Fruit fly (Drosophila melanogaster) whole organism, embryonic: ENCODE data around the gene CG46412.

Source experiments
- Atf-2 ChIP-seq: fragments of 200-800 bp; sonication (Bioruptor generic); optimal IDR thresholded peaks from 2 replicates; lab custom pipeline; 2016; ENCODE audit warnings: missing biosample characterization, missing genetic modification characterization
- Awh ChIP-seq: fragments of 200-800 bp; sonication (Bioruptor generic); IDR thresholded peaks from 2 replicates; pipeline ENCODE4, ENCODE4 v1.3.6; 2022; ENCODE audit warnings: missing biosample characterization, missing genetic modification characterization
- C15 ChIP-seq: fragments of 200-800 bp; sonication (Bioruptor generic); IDR thresholded peaks from 3 replicates; pipeline ENCODE4 v1.3.6; 2022; ENCODE audit warnings: missing biosample characterization, missing genetic modification characterization
- CG10267 ChIP-seq: fragments of 200-800 bp; sonication (Bioruptor generic); optimal IDR thresholded peaks from 2 replicates; lab custom pipeline; 2018; ENCODE audit warnings: missing biosample characterization, mild to moderate bottlenecking, missing genetic modification characterization, moderate library complexity
- CG11085 ChIP-seq: fragments of 200-800 bp; sonication (Bioruptor generic); IDR thresholded peaks from 2 replicates; pipeline ENCODE4 v1.3.6; 2022; ENCODE audit warnings: missing biosample characterization, missing genetic modification characterization
- CG11723 ChIP-seq: fragments of 200-800 bp; sonication (Bioruptor generic); optimal IDR thresholded peaks from 2 replicates; lab custom pipeline; 2017; ENCODE audit warnings: missing biosample characterization, mild to moderate bottlenecking, missing genetic modification characterization
- CG12071 ChIP-seq: fragments of 200-800 bp; sonication (Bioruptor generic); optimal IDR thresholded peaks from 3 replicates; lab custom pipeline; 2018; ENCODE audit warnings: missing biosample characterization, mild to moderate bottlenecking, missing genetic modification characterization
- CG12155 ChIP-seq: fragments of 200-800 bp; sonication (Bioruptor generic); optimal IDR thresholded peaks from 3 replicates; lab custom pipeline; 2016; ENCODE audit warnings: missing biosample characterization, missing genetic modification characterization
- CG12391 ChIP-seq: fragments of 200-800 bp; sonication (Bioruptor generic); optimal IDR thresholded peaks from 3 replicates; lab custom pipeline; 2018; ENCODE audit warnings: missing biosample characterization, mild to moderate bottlenecking, missing genetic modification characterization, moderate library complexity
- CG12769 ChIP-seq: fragments of 200-800 bp; sonication (Bioruptor generic); optimal IDR thresholded peaks from 2 replicates; lab custom pipeline; 2019; ENCODE audit warnings: missing biosample characterization, mild to moderate bottlenecking, missing genetic modification characterization, moderate library complexity
- CG13287 ChIP-seq: fragments of 200-800 bp; sonication (Bioruptor generic); IDR thresholded peaks from 2 replicates; pipeline ENCODE4 v1.3.6; 2022; ENCODE audit warnings: missing biosample characterization, missing genetic modification characterization; ENCODE audit not compliant: partially characterized antibody
- CG13894 ChIP-seq: fragments of 200-800 bp; sonication (Bioruptor generic); optimal IDR thresholded peaks from 3 replicates; lab custom pipeline; 2018; ENCODE audit warnings: missing biosample characterization, mild to moderate bottlenecking, missing genetic modification characterization, moderate library complexity
- CG17385 ChIP-seq: fragments of 200-800 bp; sonication (Bioruptor generic); optimal IDR thresholded peaks from 3 replicates; lab custom pipeline; 2018; ENCODE audit warnings: missing biosample characterization, mild to moderate bottlenecking, missing genetic modification characterization
- CG18476 ChIP-seq: fragments of 200-800 bp; sonication (Bioruptor generic); optimal IDR thresholded peaks from 2 replicates; lab custom pipeline; 2016; ENCODE audit warnings: missing biosample characterization, mild to moderate bottlenecking, missing genetic modification characterization
- CG18599 ChIP-seq: fragments of 200-800 bp; sonication (Bioruptor generic); optimal IDR thresholded peaks from 3 replicates; lab custom pipeline; 2017; ENCODE audit warnings: missing biosample characterization, missing genetic modification characterization, mild to moderate bottlenecking, moderate library complexity, missing genetic modification reagents
- CG2889 ChIP-seq: fragments of 200-800 bp; sonication (Bioruptor generic); IDR thresholded peaks from 3 replicates; pipeline ENCODE4 v1.3.6; 2022; ENCODE audit warnings: missing biosample characterization, missing genetic modification characterization
- CG34422 ChIP-seq: fragments of 200-800 bp; sonication (Bioruptor generic); IDR thresholded peaks from 3 replicates; pipeline ENCODE4 v1.3.6; 2022; ENCODE audit warnings: missing biosample characterization, missing genetic modification characterization
- CG3838 ChIP-seq: fragments of 200-800 bp; sonication (Bioruptor generic); optimal IDR thresholded peaks from 3 replicates; lab custom pipeline; 2016; ENCODE audit warnings: missing biosample characterization, missing genetic modification characterization
- CG4360 ChIP-seq: fragments of 200-800 bp; sonication (Bioruptor generic); IDR thresholded peaks from 2 replicates; pipeline ENCODE4 v1.3.6; 2022; ENCODE audit warnings: missing biosample characterization, missing genetic modification characterization
- CG6175 ChIP-seq: fragments of 200-800 bp; sonication (Bioruptor generic); IDR thresholded peaks from 3 replicates; pipeline ENCODE4 v1.3.6; 2022; ENCODE audit warnings: missing biosample characterization, missing genetic modification characterization
- CG7556 ChIP-seq: fragments of 200-800 bp; sonication (Bioruptor generic); optimal IDR thresholded peaks from 2 replicates; lab custom pipeline; 2017; ENCODE audit warnings: missing biosample characterization, mild to moderate bottlenecking, missing genetic modification characterization
- CG7745 ChIP-seq: fragments of 200-800 bp; sonication (Bioruptor generic); optimal IDR thresholded peaks from 2 replicates; lab custom pipeline; 2018; ENCODE audit warnings: missing biosample characterization, mild to moderate bottlenecking, missing genetic modification characterization, moderate library complexity
- CG7839 ChIP-seq: fragments of 200-800 bp; sonication (Bioruptor generic); optimal IDR thresholded peaks from 3 replicates; lab custom pipeline; 2018; ENCODE audit warnings: missing biosample characterization, mild to moderate bottlenecking, missing genetic modification characterization, moderate library complexity
- CG8290 ChIP-seq, 3 experiments: fragments of 200-800 bp; sonication (Bioruptor generic); optimal IDR thresholded peaks; 2 replicates each; lab custom pipeline; 2016 to 2019; ENCODE audit warnings: missing biosample characterization in 3 of 3, missing genetic modification characterization in 3 of 3, mild to moderate bottlenecking in 2 of 3, moderate library complexity in 1 of 3
- CG9215 ChIP-seq: fragments of 200-800 bp; sonication (Bioruptor generic); IDR thresholded peaks from 2 replicates; pipeline ENCODE4 v1.3.6; 2022; ENCODE audit warnings: missing biosample characterization, missing genetic modification characterization
- CG9609 ChIP-seq: fragments of 200-800 bp; sonication (Bioruptor generic); optimal IDR thresholded peaks from 3 replicates; lab custom pipeline; 2016; ENCODE audit warnings: missing biosample characterization, missing genetic modification characterization
- CG9932 ChIP-seq: fragments of 200-800 bp; sonication (Bioruptor generic); IDR thresholded peaks from 2 replicates; pipeline ENCODE4 v1.3.6; 2022; ENCODE audit warnings: missing biosample characterization, missing genetic modification characterization
- Camta ChIP-seq: fragments of 200-800 bp; sonication (Bioruptor generic); optimal IDR thresholded peaks from 2 replicates; lab custom pipeline; 2016; ENCODE audit warnings: missing biosample characterization, missing genetic modification characterization
- E2f2 ChIP-seq: fragments of 200-800 bp; sonication (Bioruptor generic); IDR thresholded peaks from 2 replicates; pipeline ENCODE4 v1.3.6; 2022; ENCODE audit warnings: missing biosample characterization, missing genetic modification characterization
- Elba2 ChIP-seq: fragments of 200-800 bp; sonication (Bioruptor generic); optimal IDR thresholded peaks from 3 replicates; lab custom pipeline; 2016; ENCODE audit warnings: missing biosample characterization, missing genetic modification characterization
- Med ChIP-seq: fragments of 200-800 bp; sonication (Bioruptor generic); peaks from one replicate; lab custom pipeline; 2016; ENCODE audit warnings: missing biosample characterization, missing genetic modification characterization, mild to moderate bottlenecking, inconsistent platforms, moderate library complexity
- Poxn ChIP-seq: fragments of 200-800 bp; sonication (Bioruptor generic); IDR thresholded peaks from 2 replicates; pipeline ENCODE4 v1.3.6; 2022; ENCODE audit warnings: missing biosample characterization, missing genetic modification characterization
- Xbp1 ChIP-seq: fragments of 200-800 bp; sonication (Bioruptor generic); optimal IDR thresholded peaks from 3 replicates; lab custom pipeline; 2016; ENCODE audit warnings: missing biosample characterization, mild to moderate bottlenecking, missing genetic modification characterization
- ac ChIP-seq: fragments of 200-800 bp; sonication (Bioruptor generic); optimal IDR thresholded peaks from 3 replicates; lab custom pipeline; 2017; ENCODE audit warnings: missing biosample characterization, mild to moderate bottlenecking, missing genetic modification characterization
- chinmo ChIP-seq: fragments of 200-800 bp; sonication (Bioruptor generic); IDR thresholded peaks from 4 replicates; pipeline ENCODE4 v1.3.6; 2022; ENCODE audit warnings: missing biosample characterization, missing genetic modification characterization; ENCODE audit not compliant: partially characterized antibody
- ewg ChIP-seq: fragments of 200-800 bp; sonication (Bioruptor generic); optimal IDR thresholded peaks from 3 replicates; lab custom pipeline; 2017; ENCODE audit warnings: mild to moderate bottlenecking, missing biosample characterization, missing genetic modification reagents, missing genetic modification characterization
- gce ChIP-seq: fragments of 200-800 bp; sonication (Bioruptor generic); IDR thresholded peaks from 3 replicates; pipeline ENCODE4 v1.3.6; 2022; ENCODE audit warnings: missing biosample characterization, missing genetic modification characterization
- gcm ChIP-seq: fragments of 200-800 bp; sonication (Bioruptor generic); optimal IDR thresholded peaks from 2 replicates; lab custom pipeline; 2019; ENCODE audit warnings: missing biosample characterization, mild to moderate bottlenecking, missing genetic modification characterization, moderate library complexity
- h ChIP-seq: fragments of >200 bp; optimal IDR thresholded peaks from 2 replicates; lab custom pipeline; 2017
- hb ChIP-seq: fragments of 200-800 bp; sonication (Bioruptor generic); IDR thresholded peaks from 3 replicates; pipeline ENCODE4 v1.3.6; 2022; ENCODE audit warnings: missing biosample characterization, missing genetic modification characterization; ENCODE audit not compliant: partially characterized antibody
- knrl ChIP-seq: fragments of 200-800 bp; sonication (Bioruptor generic); IDR thresholded peaks from 3 replicates; pipeline ENCODE4 v1.3.6; 2022; ENCODE audit warnings: missing biosample characterization, missing genetic modification characterization; ENCODE audit not compliant: partially characterized antibody
- oc ChIP-seq: fragments of 200-800 bp; sonication (Bioruptor generic); optimal IDR thresholded peaks from 2 replicates; lab custom pipeline; 2018; ENCODE audit warnings: missing biosample characterization, mild to moderate bottlenecking, missing genetic modification characterization, moderate library complexity
- org-1 ChIP-seq: fragments of 200-800 bp; sonication (Bioruptor generic); optimal IDR thresholded peaks from 2 replicates; lab custom pipeline; 2017; ENCODE audit warnings: missing biosample characterization, missing genetic modification characterization
- p53 ChIP-seq: fragments of 200-800 bp; sonication (Bioruptor generic); optimal IDR thresholded peaks from 2 replicates; lab custom pipeline; 2016; ENCODE audit warnings: missing biosample characterization, missing genetic modification characterization
- pum ChIP-seq: fragments of 200-800 bp; sonication (Bioruptor generic); optimal IDR thresholded peaks from 2 replicates; lab custom pipeline; 2016; ENCODE audit warnings: missing biosample characterization, missing genetic modification characterization
- salm ChIP-seq: fragments of 200-800 bp; sonication (Bioruptor generic); optimal IDR thresholded peaks from 2 replicates; lab custom pipeline; 2018; ENCODE audit warnings: missing biosample characterization, mild to moderate bottlenecking, missing genetic modification characterization
- seq ChIP-seq: fragments of 200-800 bp; sonication (Bioruptor generic); IDR thresholded peaks from 2 replicates; pipeline ENCODE4 v1.3.6; 2022; ENCODE audit warnings: missing biosample characterization, missing genetic modification characterization
- sim ChIP-seq: fragments of 200-800 bp; sonication (Bioruptor generic); IDR thresholded peaks from 2 replicates; pipeline ENCODE4 v1.3.6; 2022; ENCODE audit warnings: missing biosample characterization, missing genetic modification characterization
- tin ChIP-seq: fragments of 200-800 bp; sonication (Bioruptor generic); optimal IDR thresholded peaks from 3 replicates; lab custom pipeline; 2016; ENCODE audit warnings: missing biosample characterization, missing genetic modification characterization
- vvl ChIP-seq: fragments of 200-800 bp; sonication (Bioruptor generic); IDR thresholded peaks from 2 replicates; pipeline ENCODE4 v1.3.6; 2022; ENCODE audit warnings: missing biosample characterization, missing genetic modification characterization
- zen2 ChIP-seq: fragments of 200-800 bp; sonication (Bioruptor generic); IDR thresholded peaks from 3 replicates; pipeline ENCODE4 v1.3.6; 2022; ENCODE audit warnings: missing biosample characterization, missing genetic modification characterization; ENCODE audit not compliant: partially characterized antibody

The CG46412 gene

DNA sequence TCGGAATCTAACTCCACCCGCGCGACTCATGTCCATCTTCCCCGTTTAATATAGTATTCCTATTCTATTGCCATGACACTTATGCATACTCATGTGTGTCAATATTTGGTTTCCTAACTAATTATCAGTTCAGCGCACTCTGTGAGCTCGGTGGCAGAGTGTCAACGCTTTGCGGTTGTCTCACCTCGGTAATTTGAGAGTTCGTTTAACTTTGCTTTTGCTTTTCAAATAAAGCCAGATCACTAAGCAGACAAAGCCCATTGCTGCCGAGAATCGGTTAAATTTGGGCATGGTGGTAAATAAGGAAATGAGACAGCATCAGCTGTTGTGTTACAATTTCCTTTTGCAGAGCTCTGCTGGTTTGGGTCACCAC lies 23.6 kb downstream of the CG46412 start (continued):
- TF ChIP-seq pum (GFP tag; lab: Kevin White, UChicago) (no peak), CG18476 (GFP tag; lab: Kevin White, UChicago) (no peak), Elba2 (GFP tag; lab: Kevin White, UChicago) (no peak), CG13894 (no peak), chinmo (GFP tag; lab: Robert Waterston, UW) (peak; percentile 3; the same call in 1 of the 4 replicates), C15 (GFP tag; lab: Robert Waterston, UW) (no peak), CG2889 (GFP tag; lab: Robert Waterston, UW) (no peak), CG12391 (tag; lab: Kevin White, UChicago) (no peak), gcm (peak; percentile 7), org-1 (peak; percentile 57), p53 (GFP tag; lab: Kevin White, UChicago) (no peak), Xbp1 (no peak), Camta (GFP tag; lab: Kevin White, UChicago) (no peak), CG11723 (GFP tag; lab: Kevin White, UChicago) (peak; percentile 44), CG18599 (GFP tag; lab: Kevin White, UChicago) (peak; percentile 42), CG34422 (GFP tag; lab: Robert Waterston, UW) (no peak), Poxn (GFP tag; lab: Robert Waterston, UW) (no peak), CG7839 (tag; lab: Kevin White, UChicago) (no peak), salm (tag; lab: Kevin White, UChicago) (no peak), ac (GFP tag; lab: Kevin White, UChicago) (no peak), CG3838 (no peak), CG12769 (tag; lab: Kevin White, UChicago) (no peak), Atf-2 (GFP tag; lab: Kevin White, UChicago) (no peak), CG10267 (tag; lab: Kevin White, UChicago) (no peak), tin (no peak), h (lab: Kevin White, UChicago) (no peak), CG12155 (GFP tag; lab: Kevin White, UChicago) (no peak), CG7556 (peak; percentile 11), CG17385 (GFP tag; lab: Kevin White, UChicago) (peak; percentile 17), CG11085 (GFP tag; lab: Robert Waterston, UW) (no peak), CG12071 (GFP tag; lab: Kevin White, UChicago) (peak; percentile 72), ewg (GFP tag; lab: Kevin White, UChicago) (no peak), zen2 (no peak), gce (GFP tag; lab: Robert Waterston, UW) (peak; percentile 53; the same call in 1 of the 3 replicates), knrl (no peak), CG9215 (GFP tag; lab: Robert Waterston, UW) (no peak), CG9609 (GFP tag; lab: Kevin White, UChicago) (no peak), sim (GFP tag; lab: Robert Waterston, UW) (no peak), CG7745 (tag; lab: Kevin White, UChicago) (peak; percentile 21)

DNA sequence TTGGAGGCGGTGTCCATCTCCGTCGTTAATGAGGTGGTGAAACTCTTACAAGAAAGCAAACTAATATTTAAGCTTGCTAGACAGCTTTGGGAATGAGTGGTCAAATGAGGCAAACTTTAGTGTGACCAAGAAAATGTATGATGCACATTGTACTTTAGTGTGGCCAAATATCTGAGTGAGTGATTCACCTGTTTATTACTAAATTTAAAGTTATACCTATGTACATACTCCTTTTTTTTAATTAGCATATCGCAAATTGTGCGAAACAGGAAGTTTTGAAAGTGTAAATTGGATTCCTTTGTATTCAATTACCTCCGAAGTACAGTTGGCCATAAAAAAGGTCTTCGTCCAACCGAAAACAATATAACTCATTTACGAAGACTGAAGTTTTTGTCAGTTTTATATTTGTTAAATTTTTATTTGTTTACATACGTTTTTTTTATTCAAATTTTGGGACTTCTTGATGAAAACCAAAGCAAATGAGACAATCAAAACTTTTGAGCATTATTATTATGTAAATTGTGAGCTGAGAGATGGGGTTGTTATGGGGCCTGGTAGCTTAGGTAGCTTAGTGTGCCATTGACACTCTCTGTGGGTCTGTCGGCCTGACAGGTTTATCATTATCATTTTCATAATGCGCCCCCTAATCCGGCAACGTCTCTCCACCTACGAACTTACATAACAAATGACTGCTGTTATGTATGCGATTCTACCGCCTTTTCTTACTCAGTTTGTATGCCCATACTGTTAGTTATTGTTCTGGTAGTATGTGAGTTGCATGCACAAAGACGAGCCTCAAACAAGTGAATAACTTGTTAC lies 24.2 kb downstream of the CG46412 start:
- no peak for TF ChIP-seq E2f2 (GFP tag; lab: Robert Waterston, UW)
- TF ChIP-seq CG4360, result no peak
- TF ChIP-seq vvl, result peak; percentile 37; the same call in 1 of the 2 replicates
- TF ChIP-seq CG9932 (GFP tag; lab: Robert Waterston, UW), result no peak
- no peak for TF ChIP-seq CG6175
- peak; percentile 15 for TF ChIP-seq CG8290 (GFP tag; optimal IDR thresholded peaks at IDR 0.05; lab: Kevin White, UChicago)
- TF ChIP-seq CG8290 (tag; optimal IDR thresholded peaks at IDR 0.05; lab: Kevin White, UChicago), result no peak
- TF ChIP-seq hb, result no peak
- peak; percentile 37 for TF ChIP-seq Med (GFP tag; lab: Kevin White, UChicago)
- peak; percentile 46; the same call in 1 of the 2 replicates for TF ChIP-seq CG13287 (GFP tag; lab: Robert Waterston, UW)
- peak; percentile 58; the same call in 1 of the 2 replicates for TF ChIP-seq Awh (GFP tag; lab: Robert Waterston, UW)
- TF ChIP-seq oc (tag; lab: Kevin White, UChicago), result peak; percentile 90
- no peak for TF ChIP-seq seq (GFP tag; lab: Robert Waterston, UW)
